Fruit fly (Drosophila melanogaster) whole organism, embryonic: ENCODE data around the gene puc.
A peak's percentile ranks its signal among the peaks of the same experiment; 100 is the strongest.

Experiments used
- Ada2b ChIP-seq: fragments of 200-800 bp; sonication (Bioruptor generic); IDR thresholded peaks from 2 replicates; pipeline ENCODE4 v1.3.6; 2022; ENCODE audit warnings: missing biosample characterization, missing genetic modification characterization
- Adf1 ChIP-seq: fragments of 200-800 bp; sonication (Bioruptor generic); IDR thresholded peaks from 2 replicates; pipeline ENCODE4 v1.3.6; 2022; ENCODE audit warnings: missing biosample characterization, missing genetic modification characterization
- Atf-2 ChIP-seq: fragments of 200-800 bp; sonication (Bioruptor generic); optimal IDR thresholded peaks from 2 replicates; lab custom pipeline; 2016; ENCODE audit warnings: missing biosample characterization, missing genetic modification characterization
- Blimp-1 ChIP-seq: fragments of 200-800 bp; sonication (Bioruptor generic); optimal IDR thresholded peaks from 3 replicates; lab custom pipeline; 2018; ENCODE audit warnings: missing biosample characterization, missing genetic modification characterization, mild to moderate bottlenecking, moderate library complexity, missing genetic modification reagents
- CG1233 ChIP-seq: fragments of 200-800 bp; sonication (Bioruptor generic); optimal IDR thresholded peaks from 4 replicates; lab custom pipeline; 2018; ENCODE audit warnings: missing biosample characterization, mild to moderate bottlenecking, missing genetic modification characterization
- CG13296 ChIP-seq: fragments of 200-800 bp; sonication (Bioruptor generic); optimal IDR thresholded peaks from 3 replicates; lab custom pipeline; 2018; ENCODE audit warnings: missing biosample characterization, mild to moderate bottlenecking, missing genetic modification characterization
- CG13424 ChIP-seq: fragments of 200-800 bp; sonication (Bioruptor generic); optimal IDR thresholded peaks from 2 replicates; lab custom pipeline; 2019; ENCODE audit warnings: missing biosample characterization, mild to moderate bottlenecking, missing genetic modification characterization, moderate library complexity
- CG16779 ChIP-seq: fragments of 200-800 bp; sonication (Bioruptor generic); IDR thresholded peaks from 2 replicates; pipeline ENCODE4 v1.3.6; 2022; ENCODE audit warnings: missing biosample characterization, missing genetic modification characterization
- CG2116 ChIP-seq: fragments of 200-800 bp; sonication (Bioruptor generic); optimal IDR thresholded peaks from 3 replicates; lab custom pipeline; 2018; ENCODE audit warnings: missing biosample characterization, mild to moderate bottlenecking, missing genetic modification characterization
- CG30403 ChIP-seq: fragments of 200-800 bp; sonication (Bioruptor generic); optimal IDR thresholded peaks from 3 replicates; lab custom pipeline; 2016; ENCODE audit warnings: missing biosample characterization, missing genetic modification characterization
- CG33557 ChIP-seq: fragments of 200-800 bp; sonication (Bioruptor generic); optimal IDR thresholded peaks from 2 replicates; lab custom pipeline; 2019; ENCODE audit warnings: missing biosample characterization, mild to moderate bottlenecking, missing genetic modification characterization, moderate library complexity
- CG4282 ChIP-seq: fragments of 200-800 bp; sonication (Bioruptor generic); optimal IDR thresholded peaks from 2 replicates; lab custom pipeline; 2016; ENCODE audit warnings: missing biosample characterization, missing genetic modification characterization
- CG4328 ChIP-seq: fragments of 200-800 bp; sonication (Bioruptor generic); optimal IDR thresholded peaks from 3 replicates; lab custom pipeline; 2017; ENCODE audit warnings: missing biosample characterization, missing genetic modification reagents, missing genetic modification characterization
- CG4404 ChIP-seq: fragments of 200-800 bp; sonication (Bioruptor generic); IDR thresholded peaks from 2 replicates; pipeline ENCODE4 v1.3.6; 2022; ENCODE audit warnings: missing biosample characterization, missing genetic modification characterization
- CG4730 ChIP-seq: fragments of 200-800 bp; sonication (Bioruptor generic); IDR thresholded peaks from 2 replicates; pipeline ENCODE4 v1.3.6; 2022; ENCODE audit warnings: missing biosample characterization, missing genetic modification characterization
- CG4820 ChIP-seq: fragments of 200-800 bp; sonication (Bioruptor generic); optimal IDR thresholded peaks from 3 replicates; lab custom pipeline; 2016; ENCODE audit warnings: missing biosample characterization, missing genetic modification characterization
- CG6689 ChIP-seq: fragments of 200-800 bp; sonication (Bioruptor generic); IDR thresholded peaks from 2 replicates; pipeline ENCODE4 v1.3.6; 2022; ENCODE audit warnings: missing biosample characterization, missing genetic modification characterization
- CG9876 ChIP-seq: fragments of 200-800 bp; sonication (Bioruptor generic); optimal IDR thresholded peaks from 2 replicates; lab custom pipeline; 2016; ENCODE audit warnings: missing biosample characterization, missing genetic modification characterization
- CG9932 ChIP-seq: fragments of 200-800 bp; sonication (Bioruptor generic); IDR thresholded peaks from 2 replicates; pipeline ENCODE4 v1.3.6; 2022; ENCODE audit warnings: missing biosample characterization, missing genetic modification characterization
- Dref ChIP-seq: fragments of 200-800 bp; sonication (Bioruptor generic); IDR thresholded peaks from 2 replicates; pipeline ENCODE4 v1.3.6; 2022; ENCODE audit warnings: missing biosample characterization, missing genetic modification characterization
- H2.0 ChIP-seq: fragments of 200-800 bp; sonication (Bioruptor generic); IDR thresholded peaks from 2 replicates; pipeline ENCODE4 v1.3.6; 2022; ENCODE audit warnings: missing biosample characterization, missing genetic modification characterization
- HLH54F ChIP-seq: fragments of 200-800 bp; sonication (Bioruptor generic); optimal IDR thresholded peaks from 3 replicates; lab custom pipeline; 2016; ENCODE audit warnings: missing biosample characterization, missing genetic modification characterization
- NC2β ChIP-seq: fragments of 200-800 bp; sonication (Bioruptor generic); optimal IDR thresholded peaks from 2 replicates; lab custom pipeline; 2016; ENCODE audit warnings: missing biosample characterization, missing genetic modification characterization
- NFAT ChIP-seq: fragments of 200-800 bp; sonication (Bioruptor generic); IDR thresholded peaks from 2 replicates; pipeline ENCODE4 v1.3.6; 2022; ENCODE audit warnings: missing biosample characterization, missing genetic modification characterization
- Stat92E ChIP-seq, 3 experiments: fragments of >200 bp in 2 of 3; fragments of 200-800 bp in 1 of 3; sonication (Bioruptor generic) in 1 of 3; optimal IDR thresholded peaks; 2 replicates each; lab custom pipeline; 2017 to 2019; ENCODE audit warnings: missing biosample characterization in 3 of 3, missing genetic modification characterization in 3 of 3, mild to moderate bottlenecking in 1 of 3, moderate library complexity in 1 of 3
- Xbp1 ChIP-seq: fragments of 200-800 bp; sonication (Bioruptor generic); optimal IDR thresholded peaks from 3 replicates; lab custom pipeline; 2016; ENCODE audit warnings: missing biosample characterization, mild to moderate bottlenecking, missing genetic modification characterization
- amos ChIP-seq: fragments of 200-800 bp; sonication (Bioruptor generic); IDR thresholded peaks from 2 replicates; pipeline ENCODE4 v1.3.6; 2022; ENCODE audit warnings: missing biosample characterization, missing genetic modification characterization; ENCODE audit not compliant: partially characterized antibody
- aop ChIP-seq: fragments of 200-800 bp; sonication (Bioruptor generic); IDR thresholded peaks from 2 replicates; pipeline ENCODE4 v1.3.6; 2022; ENCODE audit warnings: missing biosample characterization, missing genetic modification characterization
- ato ChIP-seq: fragments of 200-800 bp; sonication (Bioruptor generic); IDR thresholded peaks from 2 replicates; pipeline ENCODE4 v1.3.6; 2022; ENCODE audit warnings: missing biosample characterization, missing genetic modification characterization; ENCODE audit not compliant: partially characterized antibody
- caup ChIP-seq: fragments of 200-800 bp; sonication (Bioruptor generic); optimal IDR thresholded peaks from 3 replicates; lab custom pipeline; 2017; ENCODE audit warnings: missing biosample characterization, mild to moderate bottlenecking, missing genetic modification characterization, moderate library complexity; ENCODE audit not compliant: severe bottlenecking
- chm ChIP-seq: fragments of 200-800 bp; sonication (Bioruptor generic); IDR thresholded peaks from 2 replicates; pipeline ENCODE4 v1.3.6; 2022; ENCODE audit warnings: missing biosample characterization, missing genetic modification characterization
- crol ChIP-seq: fragments of 200-800 bp; sonication (Bioruptor generic); IDR thresholded peaks from 2 replicates; pipeline ENCODE4 v1.3.6; 2022; ENCODE audit warnings: missing biosample characterization, missing genetic modification characterization
- dpn ChIP-seq, 2 experiments: fragments of 200-800 bp; sonication (Bioruptor generic); optimal IDR thresholded peaks; 3 replicates each; lab custom pipeline; 2016; ENCODE audit warnings: missing biosample characterization in 2 of 2, missing genetic modification characterization in 2 of 2
- esg ChIP-seq: fragments of 200-800 bp; sonication (Bioruptor generic); conservative IDR thresholded peaks from 2 replicates; pipeline ENCODE4 v1.3.6; 2022; ENCODE audit warnings: missing biosample characterization, missing genetic modification characterization
- exex ChIP-seq: fragments of 200-800 bp; sonication (Bioruptor generic); optimal IDR thresholded peaks from 4 replicates; lab custom pipeline; 2018; ENCODE audit warnings: missing biosample characterization, mild to moderate bottlenecking, missing genetic modification characterization, moderate library complexity
- fd3F ChIP-seq: fragments of 200-800 bp; sonication (Bioruptor generic); optimal IDR thresholded peaks from 2 replicates; lab custom pipeline; 2018; ENCODE audit warnings: missing biosample characterization, mild to moderate bottlenecking, missing genetic modification characterization, moderate library complexity
- gfzf ChIP-seq: fragments of 200-800 bp; sonication (Bioruptor generic); optimal IDR thresholded peaks from 2 replicates; lab custom pipeline; 2016; ENCODE audit warnings: missing biosample characterization, mild to moderate bottlenecking, missing genetic modification characterization, moderate library complexity
- ind ChIP-seq: fragments of 200-800 bp; sonication (Bioruptor generic); optimal IDR thresholded peaks from 3 replicates; lab custom pipeline; 2016; ENCODE audit warnings: missing biosample characterization, missing genetic modification characterization
- lab ChIP-seq: fragments of 200-800 bp; sonication (Bioruptor generic); optimal IDR thresholded peaks from 3 replicates; lab custom pipeline; 2017; ENCODE audit warnings: missing biosample characterization, missing genetic modification characterization, mild to moderate bottlenecking, moderate library complexity, missing genetic modification reagents
- lmd ChIP-seq: fragments of 200-800 bp; sonication (Bioruptor generic); IDR thresholded peaks from 2 replicates; pipeline ENCODE4 v1.3.6; 2022; ENCODE audit warnings: missing biosample characterization, missing genetic modification characterization
- mld ChIP-seq: fragments of 200-800 bp; sonication (Bioruptor generic); IDR thresholded peaks from 3 replicates; pipeline ENCODE4 v1.3.6; 2022; ENCODE audit warnings: missing biosample characterization, missing genetic modification characterization; ENCODE audit not compliant: partially characterized antibody
- nerfin-1 ChIP-seq: fragments of 200-800 bp; sonication (Bioruptor generic); optimal IDR thresholded peaks from 3 replicates; lab custom pipeline; 2019; ENCODE audit warnings: missing biosample characterization, mild to moderate bottlenecking, missing genetic modification characterization, moderate library complexity
- prd ChIP-seq, 3 experiments: fragments of >200 bp in 2 of 3; fragments of 200-800 bp in 1 of 3; sonication (Bioruptor generic) in 1 of 3; optimal IDR thresholded peaks in 2 of 3; IDR thresholded peaks in 1 of 3; 2 replicates in 2 of 3; 3 replicates in 1 of 3; pipeline versions ENCODE4 v1.3.6 to Lab custom; 2017 to 2022; ENCODE audit warnings: missing biosample characterization in 1 of 3, missing genetic modification characterization in 1 of 3
- run ChIP-seq: fragments of 200-800 bp; sonication (Bioruptor generic); optimal IDR thresholded peaks from 3 replicates; lab custom pipeline; 2018; ENCODE audit warnings: missing biosample characterization, mild to moderate bottlenecking, missing genetic modification characterization
- stwl ChIP-seq: fragments of 200-800 bp; sonication (Bioruptor generic); optimal IDR thresholded peaks from 3 replicates; lab custom pipeline; 2018; ENCODE audit warnings: missing biosample characterization, mild to moderate bottlenecking, missing genetic modification characterization, moderate library complexity
- sug ChIP-seq: fragments of 200-800 bp; optimal IDR thresholded peaks from 2 replicates; lab custom pipeline; 2019; ENCODE audit warnings: missing biosample characterization, mild to moderate bottlenecking, missing genetic modification characterization, moderate library complexity

The puc gene

dm6 chr3R:8126316-8127150 is 21.4 kb downstream of the puc start, which contains the start of the genes CG9667 and Arl8 (continued):
- no peak for TF ChIP-seq Atf-2 (GFP tag; lab: Kevin White, UChicago)
- TF ChIP-seq gfzf = peak; percentile 63
- 0 out of 2 replicates have a peak, but pooled peaks have one; percentile 19 for TF ChIP-seq CG4730 (GFP tag; lab: Robert Waterston, UW)
- TF ChIP-seq sug (tag; lab: Kevin White, UChicago) = peak; percentile 78
- peak; percentile 0 for TF ChIP-seq CG1233 (GFP tag; lab: Kevin White, UChicago)
- peak; percentile 70 for TF ChIP-seq CG13424 (tag; lab: Kevin White, UChicago)
- TF ChIP-seq CG30403 (GFP tag; lab: Kevin White, UChicago) = peak; percentile 71
- TF ChIP-seq lmd (GFP tag; lab: Robert Waterston, UW) = peak; percentile 51; the same call in 1 of the 2 replicates
- peak in 1 of 3 experiments; percentile 41 for TF ChIP-seq Stat92E (GFP tag; optimal IDR thresholded peaks at IDR 0.05; lab: Kevin White, UChicago)
- TF ChIP-seq CG9876 (GFP tag; lab: Kevin White, UChicago) = no peak
- TF ChIP-seq CG4404 = peak; percentile 27
- TF ChIP-seq lab (GFP tag; lab: Kevin White, UChicago) = peak; percentile 59
- TF ChIP-seq amos (GFP tag; lab: Robert Waterston, UW) = 0 out of 2 replicates have a peak, but pooled peaks have one; percentile 35
- peak in 1 of 2 experiments; percentile 70 for TF ChIP-seq dpn (GFP tag; optimal IDR thresholded peaks at IDR 0.05; lab: Kevin White, UChicago)
- no peak for TF ChIP-seq Adf1
- peak; percentile 64 for TF ChIP-seq CG4820 (GFP tag; lab: Kevin White, UChicago)
- TF ChIP-seq HLH54F = peak; percentile 16
- no peak for TF ChIP-seq CG4282 (GFP tag; lab: Kevin White, UChicago)
- no peak for TF ChIP-seq NC2β (GFP tag; lab: Kevin White, UChicago)
- TF ChIP-seq prd (optimal IDR thresholded peaks at IDR 0.05; lab: Kevin White, UChicago) = no peak
- TF ChIP-seq prd (GFP tag; IDR thresholded peaks at IDR 0.05; lab: Robert Waterston, UW) = peak; percentile 80
- peak; percentile 69 for TF ChIP-seq Xbp1 (GFP tag; lab: Kevin White, UChicago)
- peak; percentile 32; the same call in 1 of the 2 replicates for TF ChIP-seq H2.0 (GFP tag; lab: Robert Waterston, UW)
- TF ChIP-seq CG13296 = peak; percentile 56
- no peak for TF ChIP-seq aop (GFP tag; lab: Robert Waterston, UW)
- TF ChIP-seq ind (GFP tag; lab: Kevin White, UChicago) = peak; percentile 77
- peak; percentile 86 for TF ChIP-seq CG9932 (GFP tag; lab: Robert Waterston, UW)
- TF ChIP-seq exex (tag; lab: Kevin White, UChicago) = peak; percentile 49
- peak; percentile 59 for TF ChIP-seq esg
- peak; percentile 19 for TF ChIP-seq CG33557 (GFP tag; lab: Kevin White, UChicago)
- TF ChIP-seq CG4328 (GFP tag; lab: Kevin White, UChicago) = peak; percentile 41
- 0 out of 2 replicates have a peak, but pooled peaks have one; percentile 11 for TF ChIP-seq chm
- TF ChIP-seq CG2116 (GFP tag; lab: Kevin White, UChicago) = peak; percentile 62
- peak; percentile 50 for TF ChIP-seq nerfin-1 (tag; lab: Kevin White, UChicago)
- no peak for TF ChIP-seq ato
- TF ChIP-seq NFAT (GFP tag; lab: Robert Waterston, UW) = 0 out of 2 replicates have a peak, but pooled peaks have one; percentile 52
- peak; percentile 83 for TF ChIP-seq stwl (tag; lab: Kevin White, UChicago)
- peak; percentile 60 for TF ChIP-seq Blimp-1 (GFP tag; lab: Kevin White, UChicago)
- peak; percentile 47 for TF ChIP-seq caup (GFP tag; lab: Kevin White, UChicago)
- TF ChIP-seq crol (GFP tag; lab: Robert Waterston, UW) = peak; percentile 34; the same call in 1 of the 2 replicates
- peak; percentile 55; the same call in 1 of the 2 replicates for TF ChIP-seq Ada2b (GFP tag; lab: Robert Waterston, UW)
- TF ChIP-seq Dref (GFP tag; lab: Robert Waterston, UW) = peak; percentile 75
- peak; percentile 57 for TF ChIP-seq fd3F (GFP tag; lab: Kevin White, UChicago)
- peak; percentile 44 for TF ChIP-seq CG6689 (GFP tag; lab: Robert Waterston, UW)
- TF ChIP-seq mld (GFP tag; lab: Robert Waterston, UW) = 0 out of 3 replicates have a peak, but pooled peaks have one; percentile 41
- no peak for TF ChIP-seq run (tag; lab: Kevin White, UChicago)
- 0 out of 2 replicates have a peak, but pooled peaks have one; percentile 37 for TF ChIP-seq CG16779 (GFP tag; lab: Robert Waterston, UW)
